Fruit fly (Drosophila melanogaster) whole organism, embryonic: ENCODE measurements around the gene hmw.

Experiments
- CG5953 ChIP-seq: fragments of 200-800 bp; sonication (Bioruptor generic); IDR thresholded peaks from 2 replicates; pipeline ENCODE4 v1.3.6; 2022; ENCODE audit warnings: missing biosample characterization, missing genetic modification characterization
- Deaf1 ChIP-seq: fragments of 200-800 bp; optimal IDR thresholded peaks from 3 replicates; lab custom pipeline; 2019; ENCODE audit warnings: missing biosample characterization, mild to moderate bottlenecking, missing genetic modification characterization, moderate library complexity
- slp2 ChIP-seq: fragments of 200-800 bp; sonication (Bioruptor generic); optimal IDR thresholded peaks from 2 replicates; lab custom pipeline; 2016; ENCODE audit warnings: missing biosample characterization, missing genetic modification characterization

dm6 chr3R:18368595-18368994, 6.8 kb downstream of the hmw start:
- TF ChIP-seq CG5953 (no peak), slp2 (GFP tag; lab: Kevin White, UChicago) (no peak), Deaf1 (tag; lab: Kevin White, UChicago) (no peak)
